Worm (Caenorhabditis elegans) whole organism, L1 larva: ENCODE results near the gene C33F10.11.
A peak's percentile ranks its signal among the peaks of the same experiment; 100 is the strongest.
"Not testable (repeated sequence)": the region's sequence is repeated elsewhere in the genome, so short reads cannot be mapped to it uniquely, and the experiment has no call there.

Source experiments
- C04F5.9 ChIP-seq: sonication (generic microtip); optimal IDR thresholded peaks from 2 replicates; lab custom pipeline; 2016; ENCODE audit warnings: missing genetic modification characterization, missing compliant biosample characterization
- C16A3.4 ChIP-seq: fragments of 150-350 bp; optimal IDR thresholded peaks from 2 replicates; lab custom pipeline; 2014; ENCODE audit warnings: missing biosample characterization, missing genetic modification characterization
- F16B12.6 ChIP-seq: fragments of 150-350 bp; optimal IDR thresholded peaks from 2 replicates; lab custom pipeline; 2014; ENCODE audit warnings: missing biosample characterization, missing genetic modification characterization
- aha-1 ChIP-seq: fragments of 150-350 bp; optimal IDR thresholded peaks from 2 replicates; lab custom pipeline; 2014; ENCODE audit warnings: missing biosample characterization, missing genetic modification characterization
- alr-1 ChIP-seq: fragments of 200-800 bp; sonication (Bioruptor generic); optimal IDR thresholded peaks from 2 replicates; lab custom pipeline; 2018; ENCODE audit warnings: borderline replicate concordance, mild to moderate bottlenecking, missing genetic modification characterization, missing compliant biosample characterization
- aly-2 ChIP-seq: fragments of 150-350 bp; optimal IDR thresholded peaks from 2 replicates; lab custom pipeline; 2014; ENCODE audit warnings: missing biosample characterization, missing genetic modification characterization
- blmp-1 ChIP-seq: fragments of 150-350 bp; optimal IDR thresholded peaks from 2 replicates; lab custom pipeline; 2014; ENCODE audit warnings: missing biosample characterization, missing genetic modification characterization
- ceh-63 ChIP-seq: fragments of 200-800 bp; sonication (Bioruptor generic); optimal IDR thresholded peaks from 2 replicates; lab custom pipeline; 2018; ENCODE audit warnings: mild to moderate bottlenecking, missing genetic modification characterization, missing compliant biosample characterization
- ceh-8 ChIP-seq: fragments of 200-800 bp; sonication (Bioruptor generic); optimal IDR thresholded peaks from 2 replicates; lab custom pipeline; 2018; ENCODE audit warnings: mild to moderate bottlenecking, missing genetic modification characterization, moderate library complexity, missing compliant biosample characterization
- ceh-82 ChIP-seq, 3 experiments: fragments of 150-350 bp in 1 of 3; sonication (generic microtip) in 2 of 3; optimal IDR thresholded peaks; 2 replicates each; lab custom pipeline; 2014 to 2017; ENCODE audit warnings: missing biosample characterization in 3 of 3, missing genetic modification characterization in 3 of 3
- ces-1 ChIP-seq: fragments of 150-350 bp; optimal IDR thresholded peaks from 2 replicates; lab custom pipeline; 2014; ENCODE audit warnings: missing biosample characterization, missing genetic modification reagents, missing genetic modification characterization
- dpl-1 ChIP-seq, 3 experiments: fragments of 150-350 bp in 2 of 3; sonication (generic microtip) in 1 of 3; optimal IDR thresholded peaks; 2 replicates each; lab custom pipeline; 2014 to 2017; ENCODE audit warnings: missing biosample characterization in 3 of 3, missing genetic modification characterization in 3 of 3, missing genetic modification reagents in 3 of 3
- egl-27 ChIP-seq, 2 experiments: fragments of 150-350 bp in 1 of 2; sonication (generic microtip); optimal IDR thresholded peaks; 3 replicates each; lab custom pipeline; 2017 to 2018; ENCODE audit warnings: missing biosample characterization in 2 of 2, missing genetic modification characterization in 2 of 2, missing genetic modification reagents in 2 of 2
- elt-2 ChIP-seq: sonication (generic microtip); optimal IDR thresholded peaks from 2 replicates; lab custom pipeline; 2016; ENCODE audit warnings: missing genetic modification characterization, mild to moderate bottlenecking, inconsistent platforms, missing compliant biosample characterization, missing genetic modification reagents
- elt-3 ChIP-seq, 6 experiments: fragments of 150-350 bp in 1 of 6; sonication (generic microtip); optimal IDR thresholded peaks; 2 replicates each; lab custom pipeline; 2017 to 2018; ENCODE audit warnings: missing biosample characterization in 6 of 6, missing genetic modification characterization in 6 of 6, inconsistent platforms in 1 of 6
- fkh-10 ChIP-seq: sonication (generic microtip); optimal IDR thresholded peaks from 2 replicates; lab custom pipeline; 2017; ENCODE audit warnings: missing biosample characterization, missing genetic modification reagents, missing genetic modification characterization
- hlh-17 ChIP-seq: fragments of 200-800 bp; sonication (Bioruptor generic); optimal IDR thresholded peaks from 2 replicates; lab custom pipeline; 2018; ENCODE audit warnings: missing genetic modification characterization, mild to moderate bottlenecking, missing compliant biosample characterization, moderate library complexity, borderline replicate concordance
- hlh-4 ChIP-seq: sonication (generic microtip); optimal IDR thresholded peaks from 2 replicates; lab custom pipeline; 2016; ENCODE audit warnings: mild to moderate bottlenecking, missing genetic modification characterization, missing compliant biosample characterization
- irx-1 ChIP-seq: sonication (generic microtip); optimal IDR thresholded peaks from 2 replicates; lab custom pipeline; 2016; ENCODE audit warnings: missing genetic modification characterization, missing compliant biosample characterization
- lin-13 ChIP-seq: fragments of 150-350 bp; optimal IDR thresholded peaks from 2 replicates; lab custom pipeline; 2014; ENCODE audit warnings: missing biosample characterization, missing genetic modification reagents, missing genetic modification characterization
- lin-14 ChIP-seq: fragments of 200-800 bp; sonication (Bioruptor generic); optimal IDR thresholded peaks from 2 replicates; lab custom pipeline; 2018; ENCODE audit warnings: mild to moderate bottlenecking, missing genetic modification characterization, moderate library complexity, missing compliant biosample characterization
- lin-15B ChIP-seq: fragments of 150-350 bp; sonication (generic microtip); optimal IDR thresholded peaks from 3 replicates; lab custom pipeline; 2014; ENCODE audit warnings: missing biosample characterization, missing genetic modification characterization
- lin-39 ChIP-seq: fragments of 150-350 bp; optimal IDR thresholded peaks from 2 replicates; lab custom pipeline; 2014; ENCODE audit warnings: missing biosample characterization, missing genetic modification reagents, missing genetic modification characterization
- lir-3 ChIP-seq: sonication (generic microtip); optimal IDR thresholded peaks from 2 replicates; lab custom pipeline; 2016; ENCODE audit warnings: mild to moderate bottlenecking, missing genetic modification characterization, moderate library complexity, missing compliant biosample characterization; ENCODE audit not compliant: poor library complexity
- mdl-1 ChIP-seq, 2 experiments: fragments of 150-350 bp; optimal IDR thresholded peaks; 2 replicates each; lab custom pipeline; 2014 to 2017; ENCODE audit warnings: missing biosample characterization in 2 of 2, missing genetic modification characterization in 2 of 2, inconsistent platforms in 1 of 2
- mef-2 ChIP-seq: fragments of 150-350 bp; optimal IDR thresholded peaks from 2 replicates; lab custom pipeline; 2014; ENCODE audit warnings: missing biosample characterization, missing genetic modification characterization
- nhr-11 ChIP-seq: fragments of 150-350 bp; optimal IDR thresholded peaks from 2 replicates; lab custom pipeline; 2014; ENCODE audit warnings: missing biosample characterization, missing genetic modification characterization
- nhr-19 ChIP-seq: fragments of 200-800 bp; sonication (Bioruptor generic); conservative IDR thresholded peaks from 2 replicates; pipeline ENCODE4 v1.3.6; 2022; ENCODE audit warnings: missing genetic modification characterization, missing compliant biosample characterization
- nhr-237 ChIP-seq: fragments of 150-350 bp; optimal IDR thresholded peaks from 2 replicates; lab custom pipeline; 2014; ENCODE audit warnings: missing biosample characterization, missing genetic modification characterization
- nhr-28 ChIP-seq: fragments of 150-350 bp; optimal IDR thresholded peaks from 2 replicates; lab custom pipeline; 2014; ENCODE audit warnings: missing biosample characterization, missing genetic modification characterization
- nhr-47 ChIP-seq: sonication (generic microtip); optimal IDR thresholded peaks from 2 replicates; lab custom pipeline; 2016; ENCODE audit warnings: mild to moderate bottlenecking, missing genetic modification characterization, moderate library complexity, missing compliant biosample characterization
- nhr-76 ChIP-seq: sonication (generic microtip); optimal IDR thresholded peaks from 2 replicates; lab custom pipeline; 2017; ENCODE audit warnings: missing biosample characterization, missing genetic modification characterization
- nhr-90 ChIP-seq: sonication (generic microtip); optimal IDR thresholded peaks from 2 replicates; lab custom pipeline; 2016; ENCODE audit warnings: mild to moderate bottlenecking, missing genetic modification characterization, missing compliant biosample characterization; ENCODE audit not compliant: poor library complexity
- pag-3 ChIP-seq: sonication (generic microtip); optimal IDR thresholded peaks from 2 replicates; lab custom pipeline; 2017; ENCODE audit warnings: missing genetic modification characterization, mild to moderate bottlenecking, missing compliant biosample characterization, antibody characterized with exemption, borderline replicate concordance; ENCODE audit not compliant: insufficient read depth
- rnt-1 ChIP-seq: sonication (generic microtip); optimal IDR thresholded peaks from 2 replicates; lab custom pipeline; 2016; ENCODE audit warnings: mild to moderate bottlenecking, missing genetic modification characterization, moderate library complexity, missing compliant biosample characterization
- sox-4 ChIP-seq: sonication (generic microtip); optimal IDR thresholded peaks from 2 replicates; lab custom pipeline; 2016; ENCODE audit warnings: missing genetic modification characterization, missing compliant biosample characterization
- sptf-1 ChIP-seq: fragments of 150-350 bp; optimal IDR thresholded peaks from 2 replicates; lab custom pipeline; 2014; ENCODE audit warnings: missing biosample characterization, missing genetic modification characterization
- swsn-7 ChIP-seq: sonication (generic microtip); optimal IDR thresholded peaks from 2 replicates; lab custom pipeline; 2016; ENCODE audit warnings: missing genetic modification characterization, missing compliant biosample characterization
- tbx-2 ChIP-seq: sonication (generic microtip); optimal IDR thresholded peaks from 2 replicates; lab custom pipeline; 2016; ENCODE audit warnings: missing genetic modification characterization, missing compliant biosample characterization
- unc-86 ChIP-seq: sonication (generic microtip); optimal IDR thresholded peaks from 2 replicates; lab custom pipeline; 2016; ENCODE audit warnings: missing genetic modification characterization, missing compliant biosample characterization
- zag-1 ChIP-seq: fragments of 150-350 bp; optimal IDR thresholded peaks from 2 replicates; lab custom pipeline; 2014; ENCODE audit warnings: missing biosample characterization, missing genetic modification characterization
- zip-4 ChIP-seq: fragments of 200-800 bp; sonication (Bioruptor generic); optimal IDR thresholded peaks from 2 replicates; lab custom pipeline; 2018; ENCODE audit warnings: mild to moderate bottlenecking, missing genetic modification characterization, moderate library complexity, missing compliant biosample characterization
- ztf-4 ChIP-seq: fragments of 150-350 bp; optimal IDR thresholded peaks from 2 replicates; lab custom pipeline; 2014; ENCODE audit warnings: missing biosample characterization, missing genetic modification characterization

The C33F10.11 gene

ce11 chrII:4842143-4842658 lies 7.5 kb upstream of the C33F10.11 start, which contains the start of the genes T23B7.2 and nspd-4:
Gene T23B7.2, minus strand, starts transcription at chrII:4842243.
Gene nspd-4, plus strand, starts transcription at chrII:4842608.
- TF ChIP-seq fkh-10, lin-13, hlh-17 (GFP tag; lab: Kevin White, UChicago): not testable (repeated sequence)

DNA sequence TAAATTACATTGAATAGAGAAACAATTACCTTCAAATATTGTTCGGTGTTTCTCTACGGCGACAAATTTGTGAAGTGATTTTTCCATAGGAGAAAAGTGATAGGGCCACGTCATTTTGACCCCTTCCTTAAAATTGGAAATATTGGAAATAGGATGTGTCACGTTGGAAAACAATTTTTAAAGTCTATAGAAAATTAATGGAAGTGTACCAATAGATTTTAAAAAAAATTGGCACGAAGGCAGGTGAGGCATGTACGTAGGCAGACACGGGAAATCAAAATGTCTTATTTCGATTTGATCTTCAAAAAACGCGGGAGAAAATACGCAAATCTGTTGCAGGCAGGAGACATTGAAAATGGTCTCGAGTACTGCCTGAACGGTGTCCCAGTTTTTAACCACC lies 3.0 kb upstream of the C33F10.11 start, which contains the start of gene C33F10.12:
Gene C33F10.12 (minus strand): TSS at position 101 of the 400 bp plus-strand sequence.
- TF ChIP-seq ceh-63 (GFP tag; lab: Kevin White, UChicago), result no peak
- TF ChIP-seq blmp-1 (tag; lab: Kevin White, UChicago), result no peak
- TF ChIP-seq nhr-237 (tag; lab: Kevin White, UChicago), result no peak
- TF ChIP-seq unc-86 (tag; lab: Kevin White, UChicago), result no peak
- no peak for TF ChIP-seq zip-4 (GFP tag; lab: Kevin White, UChicago)
- TF ChIP-seq tbx-2 (tag; lab: Kevin White, UChicago), result no peak
- no peak for TF ChIP-seq ceh-82 (tag; optimal IDR thresholded peaks at IDR 0.05; lab: Kevin White, UChicago)
- no peak for TF ChIP-seq lin-15B (tag; lab: Kevin White, UChicago)
- TF ChIP-seq aha-1 (tag; lab: Kevin White, UChicago), result no peak
- no peak for TF ChIP-seq sox-4 (tag; lab: Kevin White, UChicago)
- no peak for TF ChIP-seq hlh-4
- no peak for TF ChIP-seq egl-27 (tag; optimal IDR thresholded peaks at IDR 0.05; lab: Kevin White, UChicago)
- TF ChIP-seq F16B12.6 (tag; lab: Kevin White, UChicago), result no peak
- no peak for TF ChIP-seq nhr-28 (tag; lab: Kevin White, UChicago)
- TF ChIP-seq hlh-17 (GFP tag; lab: Kevin White, UChicago), result no peak
- no peak for TF ChIP-seq lin-14 (GFP tag; lab: Kevin White, UChicago)
- no peak for TF ChIP-seq ceh-8 (GFP tag; lab: Kevin White, UChicago)

DNA sequence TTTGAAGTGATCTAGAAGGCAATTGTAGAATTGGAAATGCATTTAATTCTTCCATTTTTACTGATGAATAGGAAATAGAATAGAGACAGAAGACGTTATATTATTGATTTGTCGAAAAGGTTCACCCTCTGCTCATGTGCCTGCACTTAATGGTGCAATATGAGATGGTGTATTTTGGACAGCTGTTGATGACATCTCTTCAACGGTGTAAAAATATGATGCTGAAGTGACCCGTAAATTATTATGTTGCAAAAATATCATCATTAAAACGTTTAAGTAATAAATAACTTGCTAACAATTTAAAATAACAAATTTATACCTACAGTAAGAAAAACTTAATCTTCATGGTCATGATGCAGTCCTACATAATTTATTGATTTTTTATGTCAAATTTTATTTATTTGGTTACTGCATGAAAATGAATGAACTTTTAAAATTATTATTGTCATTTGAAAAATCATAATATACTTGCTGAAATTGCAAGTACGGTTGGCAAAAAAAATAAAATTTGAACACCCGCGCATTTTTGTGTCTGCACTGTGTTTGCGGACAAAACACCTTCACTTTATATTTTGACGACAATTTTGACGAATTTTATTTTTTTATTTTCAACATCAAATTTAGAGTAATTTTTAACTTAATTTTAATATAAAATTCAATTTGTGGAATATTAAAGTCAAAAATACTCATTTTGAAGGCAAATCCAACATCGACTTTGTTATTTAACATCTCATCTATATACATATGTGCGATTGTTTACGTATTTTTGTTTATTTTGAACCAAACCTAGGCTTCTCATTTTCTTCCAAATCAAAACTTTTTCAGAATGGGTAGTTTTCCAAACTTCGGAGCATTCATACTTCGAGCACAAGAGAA lies 6.7 kb downstream of the C33F10.11 start, which contains the start of the genes fbxb-88 and tbck-1:
Gene fbxb-88 (minus strand): TSS at position 151 of the 876 bp plus-strand sequence.
Gene tbck-1 (plus strand): TSS at position 826 of the 876 bp plus-strand sequence.
- TF ChIP-seq mdl-1 (tag; optimal IDR thresholded peaks at IDR 0.05; lab: Kevin White, UChicago) (no peak), nhr-19 (GFP tag; lab: Robert Waterston, UW) (peak; percentile 52), nhr-47 (tag; lab: Kevin White, UChicago) (peak; percentile 68), hlh-4 (no peak), tbx-2 (tag; lab: Kevin White, UChicago) (peak; percentile 62), aly-2 (tag; lab: Kevin White, UChicago) (no peak), zag-1 (tag; lab: Kevin White, UChicago) (no peak), sptf-1 (tag; lab: Kevin White, UChicago) (no peak), irx-1 (tag; lab: Kevin White, UChicago) (peak; percentile 37), mef-2 (tag; lab: Kevin White, UChicago) (no peak), lin-14 (GFP tag; lab: Kevin White, UChicago) (no peak), elt-3 (tag; optimal IDR thresholded peaks at IDR 0.05; lab: Kevin White, UChicago) (peak in 1 of 6 experiments; percentile 34), lir-3 (peak; percentile 27), nhr-76 (tag; lab: Kevin White, UChicago) (no peak), F16B12.6 (tag; lab: Kevin White, UChicago) (peak; percentile 94), nhr-11 (no peak), lin-39 (tag; lab: Kevin White, UChicago) (peak; percentile 44), C04F5.9 (tag; lab: Kevin White, UChicago) (no peak), dpl-1 (GFP tag; optimal IDR thresholded peaks at IDR 0.05; lab: Kevin White, UChicago) (peak; percentile 95 to 98 (median 97)), pag-3 (peak; percentile 13), rnt-1 (tag; lab: Kevin White, UChicago) (peak; percentile 55), alr-1 (no peak), nhr-28 (tag; lab: Kevin White, UChicago) (no peak), swsn-7 (tag; lab: Kevin White, UChicago) (peak; percentile 59), C16A3.4 (tag; lab: Kevin White, UChicago) (peak; percentile 57), ces-1 (GFP tag; lab: Kevin White, UChicago) (no peak), lin-13 (GFP tag; lab: Kevin White, UChicago) (no peak), elt-2 (tag; lab: Kevin White, UChicago) (peak; percentile 51), ztf-4 (no peak), nhr-90 (tag; lab: Kevin White, UChicago) (peak; percentile 46), ceh-82 (tag; optimal IDR thresholded peaks at IDR 0.05; lab: Kevin White, UChicago) (peak in 2 of 3 experiments; percentile 53 to 62)
